Worm (Caenorhabditis elegans) whole organism, L4 larva: Measurements from ENCODE around the gene nhr-280.

Experiments
- D1046.2 ChIP-seq: fragments of 200-800 bp; sonication (Bioruptor generic); IDR thresholded peaks from 2 replicates; pipeline ENCODE4 v1.3.6; 2022; ENCODE audit warnings: missing genetic modification characterization, missing compliant biosample characterization
- F49E8.2 ChIP-seq: sonication (generic microtip); optimal IDR thresholded peaks from 2 replicates; lab custom pipeline; 2016; ENCODE audit warnings: missing compliant biosample characterization, mild to moderate bottlenecking, missing genetic modification characterization, borderline replicate concordance
- R02D3.7 ChIP-seq: fragments of 150-350 bp; sonication (generic microtip); optimal IDR thresholded peaks from 3 replicates; lab custom pipeline; 2014; ENCODE audit warnings: missing biosample characterization, missing genetic modification characterization
- T26A8.4 ChIP-seq: fragments of 200-800 bp; sonication (Bioruptor generic); IDR thresholded peaks from 2 replicates; pipeline ENCODE4 v1.3.6; 2022; ENCODE audit warnings: missing genetic modification characterization, missing compliant biosample characterization
- Y105C5A.15 ChIP-seq: fragments of 200-800 bp; sonication (Bioruptor generic); IDR thresholded peaks from 2 replicates; pipeline ENCODE4 v1.3.6; 2022; ENCODE audit warnings: missing genetic modification characterization, missing compliant biosample characterization
- Y48G9A.11 ChIP-seq: fragments of 200-800 bp; sonication (Bioruptor generic); IDR thresholded peaks from 2 replicates; pipeline ENCODE4 v1.3.6; 2022; ENCODE audit warnings: missing genetic modification reagents, missing genetic modification characterization, missing compliant biosample characterization
- ZK337.2 ChIP-seq: fragments of 200-800 bp; sonication (Bioruptor generic); IDR thresholded peaks from 2 replicates; pipeline ENCODE4 v1.3.6; 2022; ENCODE audit warnings: missing genetic modification reagents, missing genetic modification characterization, missing compliant biosample characterization
- aha-1 ChIP-seq: fragments of 150-350 bp; peaks from one replicate; lab custom pipeline; 2014; ENCODE audit warnings: missing biosample characterization, missing genetic modification characterization
- attf-4 ChIP-seq: sonication (generic microtip); optimal IDR thresholded peaks from 3 replicates; lab custom pipeline; 2017; ENCODE audit warnings: missing biosample characterization, missing genetic modification characterization
- ceh-20 ChIP-seq: fragments of 200-800 bp; sonication (Bioruptor generic); IDR thresholded peaks from 2 replicates; pipeline ENCODE4 v1.3.6; 2022; ENCODE audit warnings: missing genetic modification reagents, missing genetic modification characterization, missing compliant biosample characterization
- ceh-44 ChIP-seq: fragments of 200-800 bp; sonication (Bioruptor generic); IDR thresholded peaks from 2 replicates; pipeline ENCODE4 v1.3.6; 2022; ENCODE audit warnings: missing genetic modification reagents, missing genetic modification characterization, missing compliant biosample characterization
- ceh-62 ChIP-seq: sonication (generic microtip); optimal IDR thresholded peaks from 2 replicates; lab custom pipeline; 2017; ENCODE audit warnings: missing biosample characterization, missing genetic modification characterization
- ceh-82 ChIP-seq: sonication (generic microtip); optimal IDR thresholded peaks from 2 replicates; lab custom pipeline; 2017; ENCODE audit warnings: missing biosample characterization, missing genetic modification characterization
- cey-2 ChIP-seq: sonication (generic microtip); optimal IDR thresholded peaks from 3 replicates; lab custom pipeline; 2017; ENCODE audit warnings: missing genetic modification characterization, mild to moderate bottlenecking, missing compliant biosample characterization, antibody characterized with exemption, borderline replicate concordance; ENCODE audit not compliant: insufficient read depth
- daf-16 ChIP-seq, 3 experiments: sonication (generic microtip); optimal IDR thresholded peaks; 2 replicates each; lab custom pipeline; 2016 to 2017; ENCODE audit warnings: missing genetic modification characterization in 3 of 3, missing genetic modification reagents in 3 of 3, mild to moderate bottlenecking in 2 of 3, missing compliant biosample characterization in 2 of 3, missing biosample characterization in 1 of 3, moderate library complexity in 1 of 3
- daf-19 ChIP-seq: fragments of 200-800 bp; sonication (Bioruptor generic); conservative IDR thresholded peaks from 2 replicates; pipeline ENCODE4 v1.3.6; 2022; ENCODE audit warnings: missing genetic modification characterization, missing compliant biosample characterization
- dpl-1 ChIP-seq: fragments of 150-350 bp; optimal IDR thresholded peaks from 2 replicates; lab custom pipeline; 2014; ENCODE audit warnings: missing biosample characterization, missing genetic modification reagents, missing genetic modification characterization
- dve-1 ChIP-seq: sonication (generic microtip); optimal IDR thresholded peaks from 2 replicates; lab custom pipeline; 2017; ENCODE audit warnings: antibody characterized with exemption, mild to moderate bottlenecking, missing genetic modification characterization, missing compliant biosample characterization; ENCODE audit not compliant: insufficient read depth
- hif-1 ChIP-seq, 2 experiments: sonication (generic microtip); optimal IDR thresholded peaks; 2 replicates each; lab custom pipeline; 2016 to 2017; ENCODE audit warnings: missing compliant biosample characterization in 2 of 2, missing genetic modification characterization in 2 of 2, missing genetic modification reagents in 2 of 2, missing genotype in 2 of 2, mild to moderate bottlenecking in 1 of 2
- hlh-11 ChIP-seq: fragments of 200-800 bp; sonication (Bioruptor generic); optimal IDR thresholded peaks from 2 replicates; lab custom pipeline; 2018; ENCODE audit warnings: mild to moderate bottlenecking, missing genetic modification characterization, missing compliant biosample characterization
- hlh-30 ChIP-seq: sonication (generic microtip); optimal IDR thresholded peaks from 2 replicates; lab custom pipeline; 2017; ENCODE audit warnings: antibody characterized with exemption, mild to moderate bottlenecking, missing genetic modification characterization, missing compliant biosample characterization; ENCODE audit not compliant: insufficient read depth
- jun-1 ChIP-seq: fragments of 150-350 bp; optimal IDR thresholded peaks from 2 replicates; lab custom pipeline; 2014; ENCODE audit warnings: missing biosample characterization, missing genetic modification reagents, missing genetic modification characterization
- lin-15B ChIP-seq: fragments of 150-350 bp; sonication (generic microtip); optimal IDR thresholded peaks from 3 replicates; lab custom pipeline; 2014; ENCODE audit warnings: missing biosample characterization, missing genetic modification characterization
- lin-38 ChIP-seq: fragments of 200-800 bp; sonication (Bioruptor generic); IDR thresholded peaks from 2 replicates; pipeline ENCODE4 v1.3.6; 2022; ENCODE audit warnings: missing genetic modification reagents, missing genetic modification characterization, missing compliant biosample characterization
- mdl-1 ChIP-seq, 2 experiments: fragments of 150-350 bp in 1 of 2; sonication (generic microtip) in 1 of 2; optimal IDR thresholded peaks; 2 replicates each; lab custom pipeline; 2014 to 2017; ENCODE audit warnings: missing biosample characterization in 2 of 2, missing genetic modification characterization in 2 of 2
- mep-1 ChIP-seq: fragments of 150-350 bp; sonication (generic microtip); optimal IDR thresholded peaks from 3 replicates; lab custom pipeline; 2014; ENCODE audit warnings: missing biosample characterization, missing genetic modification characterization
- mxl-2 ChIP-seq: fragments of 200-800 bp; sonication (Bioruptor generic); conservative IDR thresholded peaks from 2 replicates; pipeline ENCODE4 v1.3.6; 2022; ENCODE audit warnings: missing genetic modification reagents, missing genetic modification characterization, missing compliant biosample characterization
- mxl-3 ChIP-seq: fragments of 200-800 bp; sonication (Bioruptor generic); optimal IDR thresholded peaks from 2 replicates; lab custom pipeline; 2018; ENCODE audit warnings: mild to moderate bottlenecking, missing genetic modification characterization, missing compliant biosample characterization
- nhr-102 ChIP-seq: sonication (generic microtip); optimal IDR thresholded peaks from 2 replicates; lab custom pipeline; 2016; ENCODE audit warnings: mild to moderate bottlenecking, missing genetic modification characterization, moderate library complexity, missing compliant biosample characterization
- nhr-11 ChIP-seq: fragments of 150-350 bp; optimal IDR thresholded peaks from 2 replicates; lab custom pipeline; 2014; ENCODE audit warnings: missing biosample characterization, missing genetic modification characterization
- nhr-28 ChIP-seq: fragments of 150-350 bp; optimal IDR thresholded peaks from 2 replicates; lab custom pipeline; 2014; ENCODE audit warnings: missing biosample characterization, missing genetic modification characterization
- nhr-41 ChIP-seq: fragments of 200-800 bp; sonication (Bioruptor generic); IDR thresholded peaks from 2 replicates; pipeline ENCODE4 v1.3.6; 2022; ENCODE audit warnings: missing genetic modification reagents, missing genetic modification characterization, missing compliant biosample characterization
- nhr-6 ChIP-seq: fragments of 150-350 bp; optimal IDR thresholded peaks from 2 replicates; lab custom pipeline; 2014; ENCODE audit warnings: missing biosample characterization, missing genetic modification characterization
- nhr-76 ChIP-seq: fragments of 150-350 bp; optimal IDR thresholded peaks from 2 replicates; lab custom pipeline; 2014; ENCODE audit warnings: missing biosample characterization, missing genetic modification characterization
- nhr-77 ChIP-seq: fragments of 150-350 bp; optimal IDR thresholded peaks from 2 replicates; lab custom pipeline; 2014; ENCODE audit warnings: missing biosample characterization, missing genetic modification characterization
- pha-4 ChIP-seq, 2 experiments: fragments of 150-350 bp in 1 of 2; fragments of 200-800 bp in 1 of 2; sonication (Bioruptor generic) in 1 of 2; IDR thresholded peaks in 1 of 2; optimal IDR thresholded peaks in 1 of 2; 2 replicates each; pipeline versions ENCODE4 v1.3.6 to Lab custom; 2014 to 2022; ENCODE audit warnings: missing genetic modification characterization in 2 of 2, missing genetic modification reagents in 2 of 2, missing biosample characterization in 1 of 2, missing compliant biosample characterization in 1 of 2
- rbr-2 ChIP-seq: sonication (generic microtip); optimal IDR thresholded peaks from 2 replicates; lab custom pipeline; 2016; ENCODE audit warnings: missing genotype, missing genetic modification characterization, missing compliant biosample characterization
- saeg-2 ChIP-seq: fragments of 200-800 bp; sonication (Bioruptor generic); IDR thresholded peaks from 2 replicates; pipeline ENCODE4 v1.3.6; 2022; ENCODE audit warnings: missing genetic modification reagents, missing genetic modification characterization, missing compliant biosample characterization
- sdz-12 ChIP-seq: fragments of 200-800 bp; sonication (Bioruptor generic); optimal IDR thresholded peaks from 2 replicates; lab custom pipeline; 2018; ENCODE audit warnings: mild to moderate bottlenecking, missing genetic modification characterization, missing compliant biosample characterization
- snpc-4 ChIP-seq: fragments of 150-350 bp; optimal IDR thresholded peaks from 2 replicates; lab custom pipeline; 2014; ENCODE audit warnings: missing biosample characterization, missing genetic modification characterization
- spr-3 ChIP-seq: fragments of 200-800 bp; sonication (Bioruptor generic); optimal IDR thresholded peaks from 2 replicates; lab custom pipeline; 2018; ENCODE audit warnings: mild to moderate bottlenecking, missing genetic modification characterization, missing compliant biosample characterization
- tag-97 ChIP-seq: fragments of 200-800 bp; sonication (Bioruptor generic); IDR thresholded peaks from 2 replicates; pipeline ENCODE4 v1.3.6; 2022; ENCODE audit warnings: missing genetic modification characterization, missing compliant biosample characterization
- tra-1 ChIP-seq: fragments of 200-800 bp; sonication (Bioruptor generic); IDR thresholded peaks from 2 replicates; pipeline ENCODE4 v1.3.6; 2022; ENCODE audit warnings: missing genetic modification reagents, missing genetic modification characterization, missing compliant biosample characterization
- unc-130 ChIP-seq: sonication (generic microtip); optimal IDR thresholded peaks from 2 replicates; lab custom pipeline; 2016; ENCODE audit warnings: missing genetic modification reagents, missing genetic modification characterization, missing compliant biosample characterization
- vab-7 ChIP-seq: fragments of 200-800 bp; sonication (Bioruptor generic); IDR thresholded peaks from 2 replicates; pipeline ENCODE4 v1.3.6; 2022; ENCODE audit warnings: missing genetic modification reagents, missing genetic modification characterization, missing compliant biosample characterization
- zfp-2 ChIP-seq: sonication (generic microtip); optimal IDR thresholded peaks from 2 replicates; lab custom pipeline; 2016; ENCODE audit warnings: mild to moderate bottlenecking, missing genetic modification characterization, missing compliant biosample characterization
- zip-2 ChIP-seq: fragments of 150-350 bp; optimal IDR thresholded peaks from 2 replicates; lab custom pipeline; 2014; ENCODE audit warnings: missing biosample characterization, missing genetic modification characterization

nhr-280 gene

DNA sequence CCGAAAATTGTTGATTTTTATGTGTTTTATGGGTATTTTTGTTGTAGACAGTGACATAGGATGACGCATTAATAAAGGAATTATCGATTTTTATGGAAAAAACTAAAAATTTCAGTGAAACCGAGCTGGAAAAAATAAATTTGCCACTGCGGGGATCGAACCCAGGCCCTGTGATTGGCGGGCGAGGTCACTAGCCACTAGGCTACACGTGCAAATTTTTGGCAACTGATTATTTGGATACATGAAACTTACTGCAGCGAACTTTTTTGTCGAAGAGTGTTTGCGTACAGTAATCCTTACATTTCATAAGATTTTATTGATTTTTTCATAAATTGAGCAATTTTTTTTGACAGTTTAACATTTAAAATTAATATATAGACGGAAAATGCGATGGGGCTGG lies 41.4 kb downstream of the nhr-280 start (continued):
- peak; percentile 87 for TF ChIP-seq pha-4 (GFP tag; IDR thresholded peaks at IDR 0.05; lab: Robert Waterston, UW)
- no peak for TF ChIP-seq pha-4 (tag; optimal IDR thresholded peaks at IDR 0.05; lab: Kevin White, UChicago)
- TF ChIP-seq ceh-44 (GFP tag; lab: Robert Waterston, UW), result peak; percentile 3; the same call in 1 of the 2 replicates
- TF ChIP-seq lin-38 (GFP tag; lab: Robert Waterston, UW), result peak; percentile 79
- peak; percentile 52 for TF ChIP-seq spr-3 (GFP tag; lab: Kevin White, UChicago)
- 0 out of 2 replicates have a peak, but pooled peaks have one; percentile 52 for TF ChIP-seq saeg-2 (GFP tag; lab: Robert Waterston, UW)
- TF ChIP-seq tra-1 (GFP tag; lab: Robert Waterston, UW), result peak; percentile 48; the same call in 1 of the 2 replicates
- no peak for TF ChIP-seq attf-4 (tag; lab: Kevin White, UChicago)
- TF ChIP-seq sdz-12 (GFP tag; lab: Kevin White, UChicago), result no peak
- TF ChIP-seq cey-2, result no peak
- peak; percentile 70 for TF ChIP-seq dve-1 (tag; lab: Kevin White, UChicago)
- TF ChIP-seq Y105C5A.15 (GFP tag; lab: Robert Waterston, UW), result peak; percentile 78; the same call in 1 of the 2 replicates
- no peak for TF ChIP-seq mxl-2 (GFP tag; lab: Robert Waterston, UW)
- TF ChIP-seq ZK337.2, result no peak
- TF ChIP-seq hif-1 (tag; optimal IDR thresholded peaks at IDR 0.05; lab: Kevin White, UChicago), result no peak
- peak; percentile 49 for TF ChIP-seq hlh-11 (tag; lab: Kevin White, UChicago)
- peak; percentile 88 for TF ChIP-seq F49E8.2 (tag; lab: Kevin White, UChicago)
- TF ChIP-seq nhr-102 (tag; lab: Kevin White, UChicago), result peak; percentile 52
- no peak for TF ChIP-seq jun-1 (tag; lab: Kevin White, UChicago)
- peak; percentile 93 for TF ChIP-seq Y48G9A.11 (GFP tag; lab: Robert Waterston, UW)
- TF ChIP-seq T26A8.4 (GFP tag; lab: Robert Waterston, UW), result peak; percentile 68
- no peak for TF ChIP-seq tag-97 (GFP tag; lab: Robert Waterston, UW)
- TF ChIP-seq ceh-82 (tag; lab: Kevin White, UChicago), result no peak
- TF ChIP-seq unc-130 (GFP tag; lab: Kevin White, UChicago), result peak; percentile 61
- no peak for TF ChIP-seq mdl-1 (tag; optimal IDR thresholded peaks at IDR 0.05; lab: Kevin White, UChicago)
- peak in 1 of 2 experiments; percentile 75 for TF ChIP-seq daf-16 (GFP tag; optimal IDR thresholded peaks at IDR 0.05; lab: Kevin White, UChicago)
- TF ChIP-seq daf-16 (tag; optimal IDR thresholded peaks at IDR 0.05; lab: Kevin White, UChicago), result peak; percentile 41
- no peak for TF ChIP-seq lin-15B
- TF ChIP-seq zip-2 (tag; lab: Kevin White, UChicago), result peak; percentile 11
- TF ChIP-seq nhr-41 (GFP tag; lab: Robert Waterston, UW), result no peak
- TF ChIP-seq ceh-20 (GFP tag; lab: Robert Waterston, UW), result 0 out of 2 replicates have a peak, but pooled peaks have one; percentile 44
- no peak for TF ChIP-seq zfp-2 (tag; lab: Kevin White, UChicago)
- TF ChIP-seq D1046.2 (GFP tag; lab: Robert Waterston, UW), result peak; percentile 62; the same call in 1 of the 2 replicates
- 0 out of 2 replicates have a peak, but pooled peaks have one; percentile 65 for TF ChIP-seq daf-19 (GFP tag; lab: Robert Waterston, UW)

DNA sequence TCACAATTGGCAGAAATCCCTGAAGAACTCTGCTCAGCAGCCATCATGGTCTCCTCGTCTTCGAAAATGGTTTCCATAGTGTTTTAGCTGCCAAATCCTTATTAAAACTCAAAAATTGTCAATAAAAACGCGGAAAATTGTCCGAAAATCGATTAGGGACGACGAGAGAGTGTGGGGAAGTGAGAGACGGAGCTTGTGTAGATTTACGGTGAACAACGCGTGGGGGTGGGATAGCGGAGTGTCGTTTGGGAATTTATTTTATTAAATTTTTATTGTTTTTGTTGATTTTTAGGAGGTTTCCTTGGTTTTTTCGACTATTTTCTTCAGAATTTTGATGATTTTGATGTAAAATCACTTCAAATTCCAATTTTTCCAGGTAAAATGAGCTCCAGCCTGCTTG lies 43.4 kb downstream of the nhr-280 start, which contains the start of the genes F54C4.4 and mrpl-40:
F54C4.4 (minus strand) TSS at position 199 of the 400 bp plus-strand sequence.
mrpl-40 (plus strand) TSS at position 377 of the 400 bp plus-strand sequence.
- TF ChIP-seq aha-1 (tag; lab: Kevin White, UChicago) (peak; percentile 89), mxl-3 (GFP tag; lab: Kevin White, UChicago) (no peak), rbr-2 (peak; percentile 18), dpl-1 (peak; percentile 63), ceh-20 (GFP tag; lab: Robert Waterston, UW) (no peak), hlh-30 (tag; lab: Kevin White, UChicago) (peak; percentile 63), ceh-62 (tag; lab: Kevin White, UChicago) (no peak), vab-7 (GFP tag; lab: Robert Waterston, UW) (no peak), mep-1 (tag; lab: Kevin White, UChicago) (peak; percentile 54), R02D3.7 (tag; lab: Kevin White, UChicago) (peak; percentile 83), nhr-28 (tag; lab: Kevin White, UChicago) (no peak), sdz-12 (GFP tag; lab: Kevin White, UChicago) (no peak), nhr-11 (peak; percentile 28), jun-1 (tag; lab: Kevin White, UChicago) (no peak), attf-4 (tag; lab: Kevin White, UChicago) (no peak), nhr-76 (tag; lab: Kevin White, UChicago) (no peak), nhr-6 (tag; lab: Kevin White, UChicago) (peak; percentile 83), snpc-4 (no peak), Y48G9A.11 (GFP tag; lab: Robert Waterston, UW) (peak; percentile 95), lin-38 (GFP tag; lab: Robert Waterston, UW) (peak; percentile 30), cey-2 (no peak), nhr-102 (tag; lab: Kevin White, UChicago) (no peak), nhr-77 (tag; lab: Kevin White, UChicago) (peak; percentile 20), dve-1 (tag; lab: Kevin White, UChicago) (peak; percentile 81)
